Worm (Caenorhabditis elegans) whole organism, young adult: ENCODE results near the gene rmd-1.

ENCODE experiments used
- D2030.7 ChIP-seq: fragments of 200-800 bp; sonication (Bioruptor generic); IDR thresholded peaks from 2 replicates; pipeline ENCODE4 v1.3.6; 2022; ENCODE audit warnings: missing genetic modification reagents, missing genetic modification characterization, missing compliant biosample characterization
- F22D6.2 ChIP-seq: sonication (generic microtip); optimal IDR thresholded peaks from 2 replicates; lab custom pipeline; 2016; ENCODE audit warnings: mild to moderate bottlenecking, missing genetic modification characterization, missing compliant biosample characterization
- F39B2.1 ChIP-seq: fragments of 200-800 bp; sonication (Bioruptor generic); IDR thresholded peaks from 2 replicates; pipeline ENCODE4 v1.3.6; 2022; ENCODE audit warnings: missing genetic modification reagents, missing genetic modification characterization, missing compliant biosample characterization
- F49E8.2 ChIP-seq: sonication (generic microtip); optimal IDR thresholded peaks from 3 replicates; lab custom pipeline; 2017; ENCODE audit warnings: missing genetic modification characterization, mild to moderate bottlenecking, missing compliant biosample characterization, antibody characterized with exemption, moderate library complexity; ENCODE audit not compliant: insufficient read depth
- F55B11.4 ChIP-seq: sonication (generic microtip); optimal IDR thresholded peaks from 2 replicates; lab custom pipeline; 2016; ENCODE audit warnings: missing compliant biosample characterization, missing genetic modification characterization, borderline replicate concordance; ENCODE audit not compliant: insufficient read depth
- F57C9.4 ChIP-seq: sonication (generic microtip); optimal IDR thresholded peaks from 2 replicates; lab custom pipeline; 2017; ENCODE audit warnings: mild to moderate bottlenecking, missing genetic modification characterization, missing compliant biosample characterization
- T26A5.8 ChIP-seq: sonication (generic microtip); optimal IDR thresholded peaks from 2 replicates; lab custom pipeline; 2016; ENCODE audit warnings: missing genetic modification characterization, missing compliant biosample characterization
- Y53G8AR.9 ChIP-seq: fragments of 200-800 bp; sonication (Bioruptor generic); conservative IDR thresholded peaks from 2 replicates; pipeline ENCODE4 v1.3.6; 2022; ENCODE audit warnings: missing genetic modification reagents, missing genetic modification characterization, missing compliant biosample characterization
- Y79H2A.3 ChIP-seq: fragments of 200-800 bp; sonication (Bioruptor generic); conservative IDR thresholded peaks from 2 replicates; pipeline ENCODE4 v1.3.6; 2022; ENCODE audit warnings: missing genetic modification reagents, missing genetic modification characterization, missing compliant biosample characterization
- ama-1 ChIP-seq, 3 experiments: fragments of 150-350 bp in 1 of 3; sonication (generic microtip) in 2 of 3; optimal IDR thresholded peaks; 2 replicates each; lab custom pipeline; 2014 to 2018; ENCODE audit warnings: missing biosample characterization in 2 of 3, missing genetic modification characterization in 2 of 3, missing genetic modification reagents in 2 of 3
- aptf-3 ChIP-seq: fragments of 200-800 bp; sonication (Bioruptor generic); IDR thresholded peaks from 2 replicates; pipeline ENCODE4 v1.3.6; 2022; ENCODE audit warnings: missing genetic modification characterization, missing compliant biosample characterization
- atf-7 ChIP-seq: sonication (generic microtip); optimal IDR thresholded peaks from 2 replicates; lab custom pipeline; 2017; ENCODE audit warnings: mild to moderate bottlenecking, missing genetic modification characterization, missing compliant biosample characterization
- attf-5 ChIP-seq: fragments of 200-800 bp; sonication (Bioruptor generic); optimal IDR thresholded peaks from 2 replicates; lab custom pipeline; 2018; ENCODE audit warnings: mild to moderate bottlenecking, missing genetic modification characterization, missing compliant biosample characterization
- ccch-3 ChIP-seq: fragments of 200-800 bp; sonication (Bioruptor generic); optimal IDR thresholded peaks from 2 replicates; lab custom pipeline; 2018; ENCODE audit warnings: mild to moderate bottlenecking, missing genetic modification characterization, missing compliant biosample characterization
- cebp-1 ChIP-seq, 2 experiments: fragments of 200-800 bp in 1 of 2; sonication (Bioruptor generic) in 1 of 2; sonication (generic microtip) in 1 of 2; IDR thresholded peaks in 1 of 2; optimal IDR thresholded peaks in 1 of 2; 2 replicates each; pipeline versions ENCODE4 v1.3.6 to Lab custom; 2017 to 2022; ENCODE audit warnings: missing compliant biosample characterization in 2 of 2, missing genetic modification characterization in 2 of 2, mild to moderate bottlenecking in 1 of 2, missing genetic modification reagents in 1 of 2, moderate library complexity in 1 of 2
- ceh-27 ChIP-seq: fragments of 200-800 bp; sonication (Bioruptor generic); optimal IDR thresholded peaks from 2 replicates; lab custom pipeline; 2018; ENCODE audit warnings: mild to moderate bottlenecking, missing genetic modification characterization, moderate library complexity, missing compliant biosample characterization
- ceh-40 ChIP-seq: fragments of 200-800 bp; sonication (Bioruptor generic); IDR thresholded peaks from 2 replicates; pipeline ENCODE4 v1.3.6; 2022; ENCODE audit warnings: missing genetic modification characterization, missing compliant biosample characterization
- ceh-79 ChIP-seq: sonication (generic microtip); optimal IDR thresholded peaks from 2 replicates; lab custom pipeline; 2017; ENCODE audit warnings: mild to moderate bottlenecking, missing genetic modification characterization, missing compliant biosample characterization
- chd-7 ChIP-seq: sonication (generic microtip); optimal IDR thresholded peaks from 2 replicates; lab custom pipeline; 2016; ENCODE audit warnings: mild to moderate bottlenecking, missing genetic modification characterization, moderate library complexity, missing compliant biosample characterization
- dpff-1 ChIP-seq: sonication (generic microtip); optimal IDR thresholded peaks from 2 replicates; lab custom pipeline; 2017; ENCODE audit warnings: mild to moderate bottlenecking, missing genetic modification characterization, missing compliant biosample characterization
- egl-18 ChIP-seq: fragments of 200-800 bp; sonication (Bioruptor generic); IDR thresholded peaks from 2 replicates; pipeline ENCODE4 v1.3.6; 2022; ENCODE audit warnings: missing genetic modification reagents, missing genetic modification characterization, missing compliant biosample characterization
- him-1 ChIP-seq: sonication (generic microtip); optimal IDR thresholded peaks from 2 replicates; lab custom pipeline; 2016; ENCODE audit warnings: missing genotype, missing genetic modification reagents, missing genetic modification characterization, missing compliant biosample characterization
- hlh-12 ChIP-seq: sonication (generic microtip); optimal IDR thresholded peaks from 2 replicates; lab custom pipeline; 2016; ENCODE audit warnings: missing genetic modification characterization, missing compliant biosample characterization
- lag-1 ChIP-seq: fragments of 200-800 bp; sonication (Bioruptor generic); IDR thresholded peaks from 2 replicates; pipeline ENCODE4 v1.3.6; 2022; ENCODE audit warnings: missing genetic modification reagents, missing genetic modification characterization, missing compliant biosample characterization
- lsy-27 ChIP-seq: sonication (generic microtip); optimal IDR thresholded peaks from 2 replicates; lab custom pipeline; 2017; ENCODE audit warnings: missing genetic modification characterization, mild to moderate bottlenecking, missing compliant biosample characterization, antibody characterized with exemption, missing genotype, borderline replicate concordance; ENCODE audit not compliant: insufficient read depth
- madf-6 ChIP-seq: fragments of 200-800 bp; sonication (Bioruptor generic); IDR thresholded peaks from 2 replicates; pipeline ENCODE4 v1.3.6; 2022; ENCODE audit warnings: missing genetic modification reagents, missing genetic modification characterization, missing compliant biosample characterization
- mes-4 ChIP-seq: sonication (generic microtip); optimal IDR thresholded peaks from 2 replicates; lab custom pipeline; 2016; ENCODE audit warnings: missing genotype, missing genetic modification characterization, missing compliant biosample characterization
- nfya-1 ChIP-seq: sonication (generic microtip); optimal IDR thresholded peaks from 2 replicates; lab custom pipeline; 2017; ENCODE audit warnings: antibody characterized with exemption, missing compliant biosample characterization, missing genetic modification characterization, borderline replicate concordance; ENCODE audit not compliant: insufficient read depth
- nhr-120 ChIP-seq: fragments of 200-800 bp; sonication (Bioruptor generic); IDR thresholded peaks from 2 replicates; pipeline ENCODE4 v1.3.6; 2022; ENCODE audit warnings: missing genetic modification characterization, missing compliant biosample characterization
- nhr-80 ChIP-seq: sonication (generic microtip); optimal IDR thresholded peaks from 2 replicates; lab custom pipeline; 2016; ENCODE audit warnings: missing genetic modification characterization, missing compliant biosample characterization
- nhr-90 ChIP-seq: sonication (generic microtip); optimal IDR thresholded peaks from 2 replicates; lab custom pipeline; 2016; ENCODE audit warnings: missing genotype, mild to moderate bottlenecking, missing genetic modification characterization, missing compliant biosample characterization
- pbrm-1 ChIP-seq: fragments of 200-800 bp; sonication (Bioruptor generic); IDR thresholded peaks from 2 replicates; pipeline ENCODE4 v1.3.6; 2022; ENCODE audit warnings: missing genetic modification reagents, missing genetic modification characterization, missing compliant biosample characterization
- rec-8 ChIP-seq, 2 experiments: sonication (generic microtip); optimal IDR thresholded peaks; 2 replicates each; lab custom pipeline; 2016; ENCODE audit warnings: mild to moderate bottlenecking in 2 of 2, missing genetic modification characterization in 2 of 2, missing genetic modification reagents in 2 of 2, missing genotype in 2 of 2, missing biosample characterization in 1 of 2, missing compliant biosample characterization in 1 of 2, moderate library complexity in 1 of 2
- repo-1 ChIP-seq: sonication (generic microtip); optimal IDR thresholded peaks from 2 replicates; lab custom pipeline; 2017; ENCODE audit warnings: mild to moderate bottlenecking, missing genetic modification characterization, missing compliant biosample characterization
- rpc-1 ChIP-seq, 2 experiments: fragments of 150-350 bp in 1 of 2; sonication (generic microtip) in 1 of 2; optimal IDR thresholded peaks; 2 replicates each; lab custom pipeline; 2014 to 2018; ENCODE audit warnings: missing biosample characterization in 1 of 2, missing genetic modification characterization in 1 of 2, missing genetic modification reagents in 1 of 2, missing genotype in 1 of 2
- snpc-3.4 ChIP-seq: sonication (generic microtip); optimal IDR thresholded peaks from 2 replicates; lab custom pipeline; 2017; ENCODE audit warnings: missing genetic modification characterization, mild to moderate bottlenecking, missing compliant biosample characterization, antibody characterized with exemption, moderate library complexity, missing genotype, missing genetic modification reagents
- somi-1 ChIP-seq: fragments of 200-800 bp; sonication (Bioruptor generic); optimal IDR thresholded peaks from 2 replicates; lab custom pipeline; 2018; ENCODE audit warnings: mild to moderate bottlenecking, missing genetic modification characterization, missing compliant biosample characterization
- unc-130 ChIP-seq: sonication (generic microtip); optimal IDR thresholded peaks from 2 replicates; lab custom pipeline; 2016; ENCODE audit warnings: missing genetic modification reagents, missing genetic modification characterization, missing compliant biosample characterization
- ztf-22 ChIP-seq: fragments of 200-800 bp; sonication (Bioruptor generic); optimal IDR thresholded peaks from 2 replicates; lab custom pipeline; 2018; ENCODE audit warnings: mild to moderate bottlenecking, missing genetic modification characterization, moderate library complexity, missing compliant biosample characterization
- ztf-26 ChIP-seq: sonication (generic microtip); optimal IDR thresholded peaks from 2 replicates; lab custom pipeline; 2017; ENCODE audit warnings: missing genetic modification characterization, missing compliant biosample characterization

Gene rmd-1

ce11 chrIII:9804997-9805610 is 46.2 kb downstream of the rmd-1 start, which contains the start of gene riok-3 (continued):
- no peak for TF ChIP-seq rec-8 (tag; optimal IDR thresholded peaks at IDR 0.05; lab: Kevin White, UChicago)
- no peak for TF ChIP-seq nfya-1
- no peak for TF ChIP-seq lag-1 (GFP tag; lab: Robert Waterston, UW)
- no peak for TF ChIP-seq F49E8.2
- peak; percentile 36 for TF ChIP-seq dpff-1 (tag; lab: Kevin White, UChicago)
- TF ChIP-seq F57C9.4 (tag; lab: Kevin White, UChicago) = peak; percentile 41
- no peak for TF ChIP-seq ztf-22 (GFP tag; lab: Kevin White, UChicago)
- no peak for TF ChIP-seq hlh-12 (tag; lab: Kevin White, UChicago)
- TF ChIP-seq mes-4 (tag; lab: Kevin White, UChicago) = no peak
- TF ChIP-seq ztf-26 (tag; lab: Kevin White, UChicago) = peak; percentile 36
- TF ChIP-seq atf-7 (tag; lab: Kevin White, UChicago) = no peak
- peak; percentile 49; the same call in 1 of the 2 replicates for TF ChIP-seq pbrm-1 (GFP tag; lab: Robert Waterston, UW)
- 0 out of 2 replicates have a peak, but pooled peaks have one; percentile 68 for TF ChIP-seq Y79H2A.3
- no peak for TF ChIP-seq F55B11.4 (tag; lab: Kevin White, UChicago)
- TF ChIP-seq him-1 (tag; lab: Kevin White, UChicago) = no peak
- TF ChIP-seq snpc-3.4 (tag; lab: Kevin White, UChicago) = no peak
- TF ChIP-seq madf-6 = no peak; the same call in 1 of the 2 replicates
- no peak for TF ChIP-seq nhr-90
- TF ChIP-seq unc-130 (GFP tag; lab: Kevin White, UChicago) = no peak
- no peak for TF ChIP-seq rpc-1 (optimal IDR thresholded peaks at IDR 0.05; lab: Kevin White, UChicago)
- TF ChIP-seq rpc-1 (tag; optimal IDR thresholded peaks at IDR 0.05; lab: Kevin White, UChicago) = no peak
- TF ChIP-seq F39B2.1 (GFP tag; lab: Robert Waterston, UW) = no peak
- TF ChIP-seq aptf-3 (GFP tag; lab: Robert Waterston, UW) = no peak
- TF ChIP-seq ccch-3 = no peak
- TF ChIP-seq F22D6.2 (tag; lab: Kevin White, UChicago) = no peak
- TF ChIP-seq ceh-79 (tag; lab: Kevin White, UChicago) = no peak
- TF ChIP-seq ceh-27 (GFP tag; lab: Kevin White, UChicago) = no peak
- TF ChIP-seq nhr-120 = no peak
- TF ChIP-seq D2030.7 (GFP tag; lab: Robert Waterston, UW) = no peak
- no peak for TF ChIP-seq ceh-40
- peak; percentile 77 for TF ChIP-seq repo-1

- TF ChIP-seq cebp-1 (GFP tag; IDR thresholded peaks at IDR 0.05; lab: Robert Waterston, UW) (no peak), cebp-1 (tag; optimal IDR thresholded peaks at IDR 0.05; lab: Kevin White, UChicago) (peak; percentile 41), madf-6 (no peak)
Observed at ce11 chrIII:9806968-9807559, 48.2 kb downstream of the rmd-1 start, which contains the start of gene ZK632.4. Gene ZK632.4, minus strand, starts transcription at chrIII:9807454.

ce11 chrIII:9807560-9808046 is 48.7 kb downstream of the rmd-1 start:
- TF ChIP-seq T26A5.8 (tag; lab: Kevin White, UChicago) = no peak
- TF ChIP-seq ama-1 (optimal IDR thresholded peaks at IDR 0.05; lab: Kevin White, UChicago) = peak; percentile 21
- no peak for TF ChIP-seq ama-1 (GFP tag; optimal IDR thresholded peaks at IDR 0.05; lab: Kevin White, UChicago)
- TF ChIP-seq nhr-80 (tag; lab: Kevin White, UChicago) = peak; percentile 51
- peak; percentile 26 for TF ChIP-seq ztf-26 (tag; lab: Kevin White, UChicago)
- TF ChIP-seq egl-18 (GFP tag; lab: Robert Waterston, UW) = no peak
- TF ChIP-seq Y53G8AR.9 (GFP tag; lab: Robert Waterston, UW) = 0 out of 2 replicates have a peak, but pooled peaks have one; percentile 15
- TF ChIP-seq ceh-79 (tag; lab: Kevin White, UChicago) = no peak
- no peak for TF ChIP-seq lsy-27 (tag; lab: Kevin White, UChicago)
- no peak for TF ChIP-seq cebp-1 (GFP tag; IDR thresholded peaks at IDR 0.05; lab: Robert Waterston, UW)
- TF ChIP-seq cebp-1 (tag; optimal IDR thresholded peaks at IDR 0.05; lab: Kevin White, UChicago) = peak; percentile 4
- no peak for TF ChIP-seq somi-1 (GFP tag; lab: Kevin White, UChicago)
- peak; percentile 47 for TF ChIP-seq attf-5 (GFP tag; lab: Kevin White, UChicago)
- TF ChIP-seq chd-7 (tag; lab: Kevin White, UChicago) = no peak
